Worm (Caenorhabditis elegans): ENCODE measurements around the gene F31E9.6.

- TF ChIP-seq nhr-11 (tag; optimal IDR thresholded peaks at IDR 0.05) (no peak), nhr-25 (tag; optimal IDR thresholded peaks at IDR 0.05) (no peak), nhr-77 (tag; optimal IDR thresholded peaks at IDR 0.05) (no peak), unc-39 (tag; optimal IDR thresholded peaks at IDR 0.05) (no peak), ZK546.5 (tag; optimal IDR thresholded peaks at IDR 0.05) (no peak), R02D3.7 (tag; optimal IDR thresholded peaks at IDR 0.05) (no peak), skn-1 (tag; optimal IDR thresholded peaks at IDR 0.05) (no peak), ceh-82 (tag; optimal IDR thresholded peaks at IDR 0.05) (no peak), ama-1 (optimal IDR thresholded peaks at IDR 0.05) (no peak), ztf-11 (tag; optimal IDR thresholded peaks at IDR 0.05) (no peak), lin-39 (tag; optimal IDR thresholded peaks at IDR 0.05) (no peak), blmp-1 (tag; optimal IDR thresholded peaks at IDR 0.05; ENCODE audit: insufficient read depth) (no peak), zag-1 (tag; optimal IDR thresholded peaks at IDR 0.05) (no peak)
Observed at ce11 chrV:17301375-17301774, 13.6 kb downstream of the F31E9.6 start, which contains the start of gene K10G4.5.
